Fruit fly (Drosophila melanogaster) whole organism, adult: ENCODE data around the gene Mst89B.

ENCODE experiments used
- bab1 ChIP-seq: fragments of 200-800 bp; sonication (Bioruptor generic); optimal IDR thresholded peaks from 3 replicates; lab custom pipeline; 2019; ENCODE audit warnings: missing biosample characterization, mild to moderate bottlenecking, missing genetic modification characterization, moderate library complexity
- toe ChIP-seq: fragments of 200-800 bp; sonication (Bioruptor generic); optimal IDR thresholded peaks from 2 replicates; lab custom pipeline; 2016; ENCODE audit warnings: missing biosample characterization, missing genetic modification characterization

dm6 chr3R:16276992-16277391, 10.2 kb downstream of the Mst89B start:
- TF ChIP-seq bab1 (GFP tag; lab: Kevin White, UChicago) = peak; percentile 34
- no peak for TF ChIP-seq toe
